Worm (Caenorhabditis elegans) whole organism, L1 larva: ENCODE measurements around the gene pik-1.

Source experiments
- C04F5.9 ChIP-seq: sonication (generic microtip); optimal IDR thresholded peaks from 2 replicates; lab custom pipeline; 2016; ENCODE audit warnings: missing genetic modification characterization, missing compliant biosample characterization
- C34B4.2 ChIP-seq: sonication (generic microtip); optimal IDR thresholded peaks from 2 replicates; lab custom pipeline; 2017; ENCODE audit warnings: mild to moderate bottlenecking, missing genetic modification characterization, missing compliant biosample characterization
- F16B12.6 ChIP-seq: fragments of 150-350 bp; optimal IDR thresholded peaks from 2 replicates; lab custom pipeline; 2014; ENCODE audit warnings: missing biosample characterization, missing genetic modification characterization
- aha-1 ChIP-seq: fragments of 150-350 bp; optimal IDR thresholded peaks from 2 replicates; lab custom pipeline; 2014; ENCODE audit warnings: missing biosample characterization, missing genetic modification characterization
- alr-1 ChIP-seq: fragments of 200-800 bp; sonication (Bioruptor generic); optimal IDR thresholded peaks from 2 replicates; lab custom pipeline; 2018; ENCODE audit warnings: borderline replicate concordance, mild to moderate bottlenecking, missing genetic modification characterization, missing compliant biosample characterization
- aly-2 ChIP-seq: fragments of 150-350 bp; optimal IDR thresholded peaks from 2 replicates; lab custom pipeline; 2014; ENCODE audit warnings: missing biosample characterization, missing genetic modification characterization
- ama-1 ChIP-seq: fragments of 150-350 bp; optimal IDR thresholded peaks from 2 replicates; lab custom pipeline; 2014
- blmp-1 ChIP-seq: fragments of 150-350 bp; optimal IDR thresholded peaks from 2 replicates; lab custom pipeline; 2014; ENCODE audit warnings: missing biosample characterization, missing genetic modification characterization
- ceh-63 ChIP-seq: fragments of 200-800 bp; sonication (Bioruptor generic); optimal IDR thresholded peaks from 2 replicates; lab custom pipeline; 2018; ENCODE audit warnings: mild to moderate bottlenecking, missing genetic modification characterization, missing compliant biosample characterization
- ceh-82 ChIP-seq, 3 experiments: fragments of 150-350 bp in 1 of 3; sonication (generic microtip) in 2 of 3; optimal IDR thresholded peaks; 2 replicates each; lab custom pipeline; 2014 to 2017; ENCODE audit warnings: missing biosample characterization in 3 of 3, missing genetic modification characterization in 3 of 3
- dpl-1 ChIP-seq, 3 experiments: fragments of 150-350 bp in 2 of 3; sonication (generic microtip) in 1 of 3; optimal IDR thresholded peaks; 2 replicates each; lab custom pipeline; 2014 to 2017; ENCODE audit warnings: missing biosample characterization in 3 of 3, missing genetic modification characterization in 3 of 3, missing genetic modification reagents in 3 of 3
- dsc-1 ChIP-seq: sonication (generic microtip); optimal IDR thresholded peaks from 2 replicates; lab custom pipeline; 2016; ENCODE audit warnings: mild to moderate bottlenecking, missing genetic modification characterization, missing compliant biosample characterization
- efl-1 ChIP-seq, 4 experiments: fragments of 150-350 bp; optimal IDR thresholded peaks in 3 of 4; peaks in 1 of 4; 1 replicate in 1 of 4; 2 replicates in 3 of 4; lab custom pipeline; 2014; ENCODE audit warnings: missing biosample characterization in 2 of 4, missing genetic modification characterization in 2 of 4, missing genetic modification reagents in 2 of 4
- egl-27 ChIP-seq, 2 experiments: fragments of 150-350 bp in 1 of 2; sonication (generic microtip); optimal IDR thresholded peaks; 3 replicates each; lab custom pipeline; 2017 to 2018; ENCODE audit warnings: missing biosample characterization in 2 of 2, missing genetic modification characterization in 2 of 2, missing genetic modification reagents in 2 of 2
- elt-2 ChIP-seq: sonication (generic microtip); optimal IDR thresholded peaks from 2 replicates; lab custom pipeline; 2016; ENCODE audit warnings: missing genetic modification characterization, mild to moderate bottlenecking, inconsistent platforms, missing compliant biosample characterization, missing genetic modification reagents
- fos-1 ChIP-seq: fragments of 150-350 bp; optimal IDR thresholded peaks from 2 replicates; lab custom pipeline; 2014; ENCODE audit warnings: missing biosample characterization, missing genetic modification characterization
- grh-1 ChIP-seq: fragments of 200-800 bp; sonication (Bioruptor generic); IDR thresholded peaks from 2 replicates; pipeline ENCODE4 v1.3.6; 2022; ENCODE audit warnings: missing genetic modification reagents, missing genetic modification characterization, missing compliant biosample characterization
- hlh-4 ChIP-seq: sonication (generic microtip); optimal IDR thresholded peaks from 2 replicates; lab custom pipeline; 2016; ENCODE audit warnings: mild to moderate bottlenecking, missing genetic modification characterization, missing compliant biosample characterization
- isw-1 ChIP-seq: fragments of 200-800 bp; sonication (Bioruptor generic); IDR thresholded peaks from 2 replicates; pipeline ENCODE4 v1.3.6; 2022; ENCODE audit warnings: missing genetic modification characterization, missing compliant biosample characterization
- lin-14 ChIP-seq: fragments of 200-800 bp; sonication (Bioruptor generic); optimal IDR thresholded peaks from 2 replicates; lab custom pipeline; 2018; ENCODE audit warnings: mild to moderate bottlenecking, missing genetic modification characterization, moderate library complexity, missing compliant biosample characterization
- lin-15B ChIP-seq: fragments of 150-350 bp; sonication (generic microtip); optimal IDR thresholded peaks from 3 replicates; lab custom pipeline; 2014; ENCODE audit warnings: missing biosample characterization, missing genetic modification characterization
- lin-35 ChIP-seq, 2 experiments: fragments of 150-350 bp; optimal IDR thresholded peaks; 2 replicates each; lab custom pipeline; 2014; ENCODE audit warnings: missing biosample characterization in 2 of 2, missing genetic modification characterization in 2 of 2, missing genetic modification reagents in 2 of 2
- lsy-2 ChIP-seq, 2 experiments: fragments of 150-350 bp; optimal IDR thresholded peaks; 2 replicates each; lab custom pipeline; 2014; ENCODE audit warnings: missing biosample characterization in 2 of 2, missing genetic modification characterization in 2 of 2
- mab-9 ChIP-seq: fragments of 200-800 bp; sonication (Bioruptor generic); IDR thresholded peaks from 2 replicates; pipeline ENCODE4 v1.3.6; 2022; ENCODE audit warnings: missing genetic modification reagents, missing genetic modification characterization, missing compliant biosample characterization
- mef-2 ChIP-seq: fragments of 150-350 bp; optimal IDR thresholded peaks from 2 replicates; lab custom pipeline; 2014; ENCODE audit warnings: missing biosample characterization, missing genetic modification characterization
- mep-1 ChIP-seq: fragments of 150-350 bp; optimal IDR thresholded peaks from 2 replicates; lab custom pipeline; 2014; ENCODE audit warnings: missing biosample characterization, missing genetic modification characterization
- nhr-19 ChIP-seq: fragments of 200-800 bp; sonication (Bioruptor generic); conservative IDR thresholded peaks from 2 replicates; pipeline ENCODE4 v1.3.6; 2022; ENCODE audit warnings: missing genetic modification characterization, missing compliant biosample characterization
- nhr-47 ChIP-seq: sonication (generic microtip); optimal IDR thresholded peaks from 2 replicates; lab custom pipeline; 2016; ENCODE audit warnings: mild to moderate bottlenecking, missing genetic modification characterization, moderate library complexity, missing compliant biosample characterization
- nhr-84 ChIP-seq: sonication (generic microtip); optimal IDR thresholded peaks from 2 replicates; lab custom pipeline; 2017; ENCODE audit warnings: missing biosample characterization, missing genetic modification characterization
- nhr-90 ChIP-seq: sonication (generic microtip); optimal IDR thresholded peaks from 2 replicates; lab custom pipeline; 2016; ENCODE audit warnings: mild to moderate bottlenecking, missing genetic modification characterization, missing compliant biosample characterization; ENCODE audit not compliant: poor library complexity
- pax-3 ChIP-seq: fragments of 200-800 bp; sonication (Bioruptor generic); optimal IDR thresholded peaks from 2 replicates; lab custom pipeline; 2018; ENCODE audit warnings: mild to moderate bottlenecking, missing genetic modification characterization, moderate library complexity, missing compliant biosample characterization
- pqm-1 ChIP-seq: sonication (generic microtip); optimal IDR thresholded peaks from 3 replicates; lab custom pipeline; 2017; ENCODE audit warnings: missing biosample characterization, missing genetic modification characterization
- rnt-1 ChIP-seq: sonication (generic microtip); optimal IDR thresholded peaks from 2 replicates; lab custom pipeline; 2016; ENCODE audit warnings: mild to moderate bottlenecking, missing genetic modification characterization, moderate library complexity, missing compliant biosample characterization
- snu-23 ChIP-seq: sonication (generic microtip); optimal IDR thresholded peaks from 2 replicates; lab custom pipeline; 2016; ENCODE audit warnings: missing genetic modification characterization, missing compliant biosample characterization
- sox-4 ChIP-seq: sonication (generic microtip); optimal IDR thresholded peaks from 2 replicates; lab custom pipeline; 2016; ENCODE audit warnings: missing genetic modification characterization, missing compliant biosample characterization
- sup-37 ChIP-seq: fragments of 200-800 bp; sonication (Bioruptor generic); optimal IDR thresholded peaks from 2 replicates; lab custom pipeline; 2018; ENCODE audit warnings: mild to moderate bottlenecking, missing genetic modification characterization, missing compliant biosample characterization
- swsn-7 ChIP-seq: sonication (generic microtip); optimal IDR thresholded peaks from 2 replicates; lab custom pipeline; 2016; ENCODE audit warnings: missing genetic modification characterization, missing compliant biosample characterization
- unc-130 ChIP-seq: fragments of 150-350 bp; optimal IDR thresholded peaks from 2 replicates; lab custom pipeline; 2017; ENCODE audit warnings: missing biosample characterization, missing genetic modification characterization, inconsistent platforms
- unc-62 ChIP-seq: fragments of 150-350 bp; optimal IDR thresholded peaks from 2 replicates; lab custom pipeline; 2014; ENCODE audit warnings: missing biosample characterization, missing genetic modification reagents, missing genetic modification characterization
- unc-86 ChIP-seq: sonication (generic microtip); optimal IDR thresholded peaks from 2 replicates; lab custom pipeline; 2016; ENCODE audit warnings: missing genetic modification characterization, missing compliant biosample characterization
- xbp-1 ChIP-seq: sonication (generic microtip); optimal IDR thresholded peaks from 2 replicates; lab custom pipeline; 2016; ENCODE audit warnings: missing genetic modification characterization, missing compliant biosample characterization

pik-1 gene

ce11 chrIV:13445275-13445674 is 29.4 kb downstream of the pik-1 start, which contains the start of gene mam-3:
Gene mam-3 (minus strand): TSS chrIV:13445375.
- no peak for TF ChIP-seq grh-1 (GFP tag; lab: Robert Waterston, UW)
- TF ChIP-seq nhr-84: no peak
- TF ChIP-seq unc-62: no peak
- TF ChIP-seq nhr-19: no peak
- TF ChIP-seq ama-1 (lab: Kevin White, UChicago): no peak
- no peak for TF ChIP-seq sox-4 (tag; lab: Kevin White, UChicago)
- TF ChIP-seq alr-1: no peak
- no peak for TF ChIP-seq pax-3
- no peak for TF ChIP-seq C04F5.9
- no peak for TF ChIP-seq isw-1 (GFP tag; lab: Robert Waterston, UW)
- TF ChIP-seq swsn-7 (tag; lab: Kevin White, UChicago): no peak
- no peak for TF ChIP-seq hlh-4 (tag; lab: Kevin White, UChicago)
- no peak for TF ChIP-seq nhr-90 (tag; lab: Kevin White, UChicago)
- TF ChIP-seq elt-2 (tag; lab: Kevin White, UChicago): no peak
- TF ChIP-seq rnt-1 (tag; lab: Kevin White, UChicago): no peak
- TF ChIP-seq lin-14 (GFP tag; lab: Kevin White, UChicago): no peak
- no peak for TF ChIP-seq ceh-63
- TF ChIP-seq lsy-2 (tag; optimal IDR thresholded peaks at IDR 0.05; lab: Kevin White, UChicago): no peak

ce11 chrIV:13450740-13451139 is 34.9 kb downstream of the pik-1 start:
- no peak for TF ChIP-seq aha-1 (tag; lab: Kevin White, UChicago)
- TF ChIP-seq efl-1 (optimal IDR thresholded peaks at IDR 0.05; lab: Kevin White, UChicago): peak in 1 of 2 experiments; percentile 77
- peak in 1 of 2 experiments; percentile 46 for TF ChIP-seq efl-1 (GFP tag; optimal IDR thresholded peaks at IDR 0.05 in 1 of 2; lab: Kevin White, UChicago)

- TF ChIP-seq ceh-82 (tag; optimal IDR thresholded peaks at IDR 0.05; lab: Kevin White, UChicago): peak in 1 of 3 experiments; percentile 23
- TF ChIP-seq pqm-1 (tag; lab: Kevin White, UChicago): no peak
- TF ChIP-seq isw-1 (GFP tag; lab: Robert Waterston, UW): no peak
- TF ChIP-seq unc-130 (tag; lab: Kevin White, UChicago): peak; percentile 4
- TF ChIP-seq unc-86 (tag; lab: Kevin White, UChicago): no peak
- no peak for TF ChIP-seq sup-37 (GFP tag; lab: Kevin White, UChicago)
- peak; percentile 35 for TF ChIP-seq lin-15B
- peak; percentile 1 for TF ChIP-seq nhr-47 (tag; lab: Kevin White, UChicago)
- no peak for TF ChIP-seq fos-1 (tag; lab: Kevin White, UChicago)
- TF ChIP-seq C34B4.2 (tag; lab: Kevin White, UChicago): no peak
- TF ChIP-seq F16B12.6: peak; percentile 26
- TF ChIP-seq grh-1 (GFP tag; lab: Robert Waterston, UW): no peak
- TF ChIP-seq blmp-1 (tag; lab: Kevin White, UChicago): peak; percentile 28
- TF ChIP-seq rnt-1 (tag; lab: Kevin White, UChicago): no peak
- no peak for TF ChIP-seq ceh-63
- no peak for TF ChIP-seq mef-2 (tag; lab: Kevin White, UChicago)
- TF ChIP-seq xbp-1: peak; percentile 5
- no peak for TF ChIP-seq egl-27 (tag; optimal IDR thresholded peaks at IDR 0.05; lab: Kevin White, UChicago)
- peak; percentile 52 for TF ChIP-seq mep-1 (tag; lab: Kevin White, UChicago)
- peak; percentile 2 for TF ChIP-seq snu-23 (GFP tag; lab: Kevin White, UChicago)
- peak; percentile 25 to 27 for TF ChIP-seq efl-1 (optimal IDR thresholded peaks at IDR 0.05; lab: Kevin White, UChicago)
- peak in 1 of 2 experiments; percentile 35 for TF ChIP-seq efl-1 (GFP tag; optimal IDR thresholded peaks at IDR 0.05 in 1 of 2; lab: Kevin White, UChicago)
- no peak for TF ChIP-seq mab-9 (GFP tag; lab: Robert Waterston, UW)
- peak; percentile 14 to 36 for TF ChIP-seq lin-35 (GFP tag; optimal IDR thresholded peaks at IDR 0.05; lab: Kevin White, UChicago)
- TF ChIP-seq nhr-19: no peak
- peak in 2 of 3 experiments; percentile 2 to 55 for TF ChIP-seq dpl-1 (GFP tag; optimal IDR thresholded peaks at IDR 0.05; lab: Kevin White, UChicago)
- TF ChIP-seq elt-2 (tag; lab: Kevin White, UChicago): no peak
- peak in 1 of 2 experiments; percentile 42 for TF ChIP-seq lsy-2 (tag; optimal IDR thresholded peaks at IDR 0.05; lab: Kevin White, UChicago)
- no peak for TF ChIP-seq sox-4 (tag; lab: Kevin White, UChicago)
- TF ChIP-seq aly-2 (tag; lab: Kevin White, UChicago): no peak
- TF ChIP-seq dsc-1 (tag; lab: Kevin White, UChicago): peak; percentile 60
Measured at ce11 chrIV:13453509-13453908, 37.7 kb downstream of the pik-1 start.
